Fruit fly (Drosophila melanogaster) S2 (cell line): Measurements from ENCODE around the gene CG44815.

Experiments used
- CG8478 ChIP-seq: fragments of >200 bp; optimal IDR thresholded peaks from 2 replicates; lab custom pipeline; 2018
- CTCF ChIP-seq, 2 experiments: fragments of >200 bp; optimal IDR thresholded peaks; 2 replicates each; lab custom pipeline; 2018

CG44815 gene

dm6 chrX:9431400-9432021 is 14.5 kb downstream of the CG44815 start:
- no peak for TF ChIP-seq CTCF (optimal IDR thresholded peaks at IDR 0.05; lab: Kevin White, UChicago)
- no peak for TF ChIP-seq CG8478 (lab: Kevin White, UChicago)

dm6 chrX:9416045-9416444 is 30.0 kb downstream of the CG44815 start:
- TF ChIP-seq CG8478 (lab: Kevin White, UChicago): no peak
- TF ChIP-seq CTCF (optimal IDR thresholded peaks at IDR 0.05; lab: Kevin White, UChicago): no peak

- no peak for TF ChIP-seq CTCF (optimal IDR thresholded peaks at IDR 0.05; lab: Kevin White, UChicago)
- TF ChIP-seq CG8478 (lab: Kevin White, UChicago): no peak
Measured at dm6 chrX:9401053-9401452, 45.0 kb downstream of the CG44815 start.

- no peak for TF ChIP-seq CG8478 (lab: Kevin White, UChicago)
- no peak for TF ChIP-seq CTCF (optimal IDR thresholded peaks at IDR 0.05; lab: Kevin White, UChicago)
Measured at dm6 chrX:9399810-9400209, 46.2 kb downstream of the CG44815 start.
